Worm (Caenorhabditis elegans): Measurements from ENCODE around the gene srx-118.

The srx-118 gene

DNA sequence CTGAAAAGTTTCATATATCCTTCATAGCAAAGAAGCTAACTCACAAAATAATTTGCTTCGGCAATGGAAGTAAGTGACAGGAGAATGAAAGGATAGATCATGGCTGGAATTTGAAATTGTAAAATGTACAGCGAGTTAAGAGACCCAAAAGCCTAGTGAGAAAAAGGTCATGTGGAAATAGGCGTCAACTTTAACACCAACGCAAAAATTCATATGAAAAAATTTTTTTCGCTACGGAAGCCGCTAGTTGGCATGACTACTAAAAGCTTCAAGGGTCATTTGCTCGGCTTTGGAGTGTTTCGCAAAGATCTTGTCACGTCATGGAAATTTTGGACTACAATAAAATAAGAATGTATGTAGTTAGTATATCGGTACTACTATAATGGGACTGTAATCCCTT is 44.9 kb downstream of the srx-118 start, which contains the start of gene Y38E10A.1:
Gene Y38E10A.1, minus strand, starts transcription at position 101 of the 400 bp plus-strand sequence.
- no peak for TF ChIP-seq ceh-82 (tag; optimal IDR thresholded peaks at IDR 0.05)
- no peak for TF ChIP-seq blmp-1 (tag; optimal IDR thresholded peaks at IDR 0.05; ENCODE audit: insufficient read depth)
- TF ChIP-seq lin-13 (GFP tag; optimal IDR thresholded peaks at IDR 0.05) = no peak
- TF ChIP-seq elt-1 (tag; optimal IDR thresholded peaks at IDR 0.05) = no peak
- no peak for TF ChIP-seq nhr-10 (tag; optimal IDR thresholded peaks at IDR 0.05)
- TF ChIP-seq egl-27 (tag; optimal IDR thresholded peaks at IDR 0.05) = no peak
- no peak for TF ChIP-seq ztf-1 (GFP tag; conservative IDR thresholded peaks at IDR 0.05)
- TF ChIP-seq gmeb-1 (tag; optimal IDR thresholded peaks at IDR 0.05) = no peak
- TF ChIP-seq lin-11 (tag; optimal IDR thresholded peaks at IDR 0.05) = no peak

DNA sequence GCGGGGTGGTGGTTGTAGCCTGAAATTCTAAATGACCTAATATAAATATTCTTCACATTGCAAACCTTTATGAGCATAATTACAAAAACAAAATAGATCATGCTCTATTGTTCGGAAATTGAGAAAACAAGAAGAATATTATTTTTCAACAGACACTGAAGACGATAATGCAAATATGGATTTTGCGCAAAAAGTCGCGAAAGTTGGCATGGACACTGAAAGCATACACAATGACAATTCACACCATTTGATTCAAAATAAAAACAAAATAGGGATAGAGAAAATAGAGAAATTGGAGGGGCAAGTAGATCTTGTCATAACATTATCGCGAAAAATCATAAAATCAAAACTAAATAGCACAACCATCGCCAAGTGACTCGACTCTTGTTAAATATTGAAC is 47.1 kb downstream of the srx-118 start, which contains the start of gene Y38E10A.35:
Gene Y38E10A.35, minus strand, starts transcription at position 101 of the 400 bp plus-strand sequence.
- TF ChIP-seq ztf-4 (tag; optimal IDR thresholded peaks at IDR 0.05) (no peak), zag-1 (tag; optimal IDR thresholded peaks at IDR 0.05) (no peak), elt-1 (tag; optimal IDR thresholded peaks at IDR 0.05) (no peak), F13H6.1 (tag; optimal IDR thresholded peaks at IDR 0.05) (no peak), lin-11 (tag; optimal IDR thresholded peaks at IDR 0.05) (no peak), ztf-1 (GFP tag; conservative IDR thresholded peaks at IDR 0.05) (no peak), egl-27 (tag; optimal IDR thresholded peaks at IDR 0.05) (no peak), lsy-2 (tag; optimal IDR thresholded peaks at IDR 0.05) (no peak), nhr-25 (tag; optimal IDR thresholded peaks at IDR 0.05) (no peak), crh-2 (tag; optimal IDR thresholded peaks at IDR 0.05) (no peak), nhr-77 (tag; optimal IDR thresholded peaks at IDR 0.05) (no peak), nhr-21 (tag; optimal IDR thresholded peaks at IDR 0.05) (no peak), ceh-82 (tag; optimal IDR thresholded peaks at IDR 0.05) (no peak), unc-55 (GFP tag; optimal IDR thresholded peaks at IDR 0.05) (no peak)

- TF ChIP-seq unc-62 (GFP tag; optimal IDR thresholded peaks at IDR 0.05) (no peak), nhr-10 (tag; optimal IDR thresholded peaks at IDR 0.05) (no peak), mdl-1 (tag; optimal IDR thresholded peaks at IDR 0.05) (no peak), skn-1 (tag; optimal IDR thresholded peaks at IDR 0.05) (no peak), aly-2 (tag; optimal IDR thresholded peaks at IDR 0.05) (no peak), nhr-129 (tag; optimal IDR thresholded peaks at IDR 0.05) (no peak), sma-9 (GFP tag; optimal IDR thresholded peaks at IDR 0.05) (no peak), sma-9 (tag; optimal IDR thresholded peaks at IDR 0.05) (no peak), ztf-1 (GFP tag; conservative IDR thresholded peaks at IDR 0.05) (no peak), dmd-4 (tag; optimal IDR thresholded peaks at IDR 0.05) (no peak), blmp-1 (tag; optimal IDR thresholded peaks at IDR 0.05; ENCODE audit: insufficient read depth) (no peak), gmeb-1 (tag; optimal IDR thresholded peaks at IDR 0.05) (no peak), nhr-21 (tag; optimal IDR thresholded peaks at IDR 0.05) (no peak), mbf-1 (tag; optimal IDR thresholded peaks at IDR 0.05) (no peak), sem-4 (tag; optimal IDR thresholded peaks at IDR 0.05) (no peak), Y55F3AM.14 (GFP tag; optimal IDR thresholded peaks at IDR 0.05) (no peak), nhr-77 (tag; optimal IDR thresholded peaks at IDR 0.05) (no peak), peb-1 (tag; optimal IDR thresholded peaks at IDR 0.05) (no peak)
Observed at ce11 chrII:12573541-12573940, 47.9 kb downstream of the srx-118 start, which contains the start of gene Y38E10A.2. Y38E10A.2 (minus strand) TSS chrII:12573641.

- TF ChIP-seq ZK546.5 (tag; optimal IDR thresholded peaks at IDR 0.05) = no peak
- TF ChIP-seq unc-62 (GFP tag; optimal IDR thresholded peaks at IDR 0.05) = no peak
- TF ChIP-seq fos-1 (tag; optimal IDR thresholded peaks at IDR 0.05) = no peak
- TF ChIP-seq peb-1 (tag; optimal IDR thresholded peaks at IDR 0.05) = no peak
- no peak for TF ChIP-seq ceh-82 (tag; optimal IDR thresholded peaks at IDR 0.05)
- TF ChIP-seq lin-39 (tag; optimal IDR thresholded peaks at IDR 0.05) = no peak
- no peak for TF ChIP-seq gmeb-1 (tag; optimal IDR thresholded peaks at IDR 0.05)
- TF ChIP-seq zag-1 (tag; optimal IDR thresholded peaks at IDR 0.05) = no peak
- TF ChIP-seq dmd-4 (tag; optimal IDR thresholded peaks at IDR 0.05) = no peak
- no peak for TF ChIP-seq Y55F3AM.14 (GFP tag; optimal IDR thresholded peaks at IDR 0.05)
- TF ChIP-seq nhr-129 (tag; optimal IDR thresholded peaks at IDR 0.05) = no peak
- TF ChIP-seq C34F6.9 (tag; optimal IDR thresholded peaks at IDR 0.05) = no peak
- no peak for TF ChIP-seq nhr-77 (tag; optimal IDR thresholded peaks at IDR 0.05)
- TF ChIP-seq ztf-1 (GFP tag; conservative IDR thresholded peaks at IDR 0.05) = no peak
- no peak for TF ChIP-seq elt-3 (tag; optimal IDR thresholded peaks at IDR 0.05)
- TF ChIP-seq nhr-11 (tag; optimal IDR thresholded peaks at IDR 0.05) = no peak
- TF ChIP-seq ztf-4 (tag; optimal IDR thresholded peaks at IDR 0.05) = no peak
- TF ChIP-seq nhr-10 (tag; optimal IDR thresholded peaks at IDR 0.05) = no peak
- no peak for TF ChIP-seq mab-5 (tag; optimal IDR thresholded peaks at IDR 0.05)
- no peak for TF ChIP-seq skn-1 (tag; optimal IDR thresholded peaks at IDR 0.05)
Observed at ce11 chrII:12574668-12575067, 49.0 kb downstream of the srx-118 start, which contains the start of gene Y38E10A.3. Y38E10A.3 (minus strand) TSS chrII:12574768.

All from whole organism, L2 larva.